Fruit fly (Drosophila melanogaster): ENCODE measurements around the gene CG44837.

Gene CG44837

dm6 chr3L:11832360-11833295 is 106.0 kb downstream of the CG44837 start:
- no peak for TF ChIP-seq Hnf4 (GFP tag; optimal IDR thresholded peaks at IDR 0.05)
- no peak for TF ChIP-seq Dif (GFP tag; optimal IDR thresholded peaks at IDR 0.05; ENCODE audit: partially characterized antibody)
- TF ChIP-seq Vsx2 (GFP tag; optimal IDR thresholded peaks at IDR 0.05; ENCODE audit: partially characterized antibody): no peak
- TF ChIP-seq Hr83 (GFP tag; optimal IDR thresholded peaks at IDR 0.05; ENCODE audit: poor library complexity, severe bottlenecking): no peak
- TF ChIP-seq Abd-B (GFP tag; optimal IDR thresholded peaks at IDR 0.05): no peak
- TF ChIP-seq Rel (GFP tag; optimal IDR thresholded peaks at IDR 0.05): no peak
- no peak for TF ChIP-seq Rel (tag; optimal IDR thresholded peaks at IDR 0.05)
- TF ChIP-seq tai (GFP tag; optimal IDR thresholded peaks at IDR 0.05): no peak
- TF ChIP-seq lola (GFP tag; optimal IDR thresholded peaks at IDR 0.05): no peak
- TF ChIP-seq sv (GFP tag; optimal IDR thresholded peaks at IDR 0.05): no peak
- no peak for TF ChIP-seq Sp1 (GFP tag; optimal IDR thresholded peaks at IDR 0.05)
- no peak for TF ChIP-seq sage (GFP tag; optimal IDR thresholded peaks at IDR 0.05)

dm6 chr3L:11831199-11831598 is 107.5 kb downstream of the CG44837 start:
- no peak for TF ChIP-seq GATAd (GFP tag; optimal IDR thresholded peaks at IDR 0.05)
- no peak for TF ChIP-seq rgr (GFP tag; optimal IDR thresholded peaks at IDR 0.05)
- TF ChIP-seq brk (GFP tag; optimal IDR thresholded peaks at IDR 0.05): no peak
- TF ChIP-seq psq (GFP tag; optimal IDR thresholded peaks at IDR 0.05): no peak
- TF ChIP-seq Rel (GFP tag; optimal IDR thresholded peaks at IDR 0.05): no peak
- no peak for TF ChIP-seq Rel (tag; optimal IDR thresholded peaks at IDR 0.05)
- TF ChIP-seq Dfd (GFP tag; optimal IDR thresholded peaks at IDR 0.05): no peak
- TF ChIP-seq sv (GFP tag; optimal IDR thresholded peaks at IDR 0.05): no peak
- TF ChIP-seq dsf (GFP tag; optimal IDR thresholded peaks at IDR 0.05; ENCODE audit: borderline replicate concordance): no peak

- TF ChIP-seq Rel (GFP tag; optimal IDR thresholded peaks at IDR 0.05) (no peak), Rel (tag; optimal IDR thresholded peaks at IDR 0.05) (no peak), Hr78 (GFP tag; optimal IDR thresholded peaks at IDR 0.05) (no peak), Dif (GFP tag; optimal IDR thresholded peaks at IDR 0.05; ENCODE audit: partially characterized antibody) (no peak), pan (optimal IDR thresholded peaks at IDR 0.05) (no peak), Hr83 (GFP tag; optimal IDR thresholded peaks at IDR 0.05; ENCODE audit: poor library complexity, severe bottlenecking) (no peak), fru (GFP tag; optimal IDR thresholded peaks at IDR 0.05) (no peak), sv (GFP tag; optimal IDR thresholded peaks at IDR 0.05) (no peak), brk (GFP tag; optimal IDR thresholded peaks at IDR 0.05) (no peak), dmrt93B (GFP tag; optimal IDR thresholded peaks at IDR 0.05) (no peak)
These were observed 109.9 kb downstream of the CG44837 start, which contains the start of gene CG7264 for dm6 chr3L:11828730-11829129. Gene CG7264 (plus strand): TSS chr3L:11829030.

- TF ChIP-seq dmrt93B (GFP tag; optimal IDR thresholded peaks at IDR 0.05) (no peak), Rel (GFP tag; optimal IDR thresholded peaks at IDR 0.05) (no peak), Rel (tag; optimal IDR thresholded peaks at IDR 0.05) (peak; percentile 12), rgr (GFP tag; optimal IDR thresholded peaks at IDR 0.05) (peak; percentile 11)
These were observed 113.0 kb downstream of the CG44837 start, which contains the start of gene CG32095 for dm6 chr3L:11825560-11826153. Gene CG32095 (minus strand): TSS chr3L:11825732.

DNA sequence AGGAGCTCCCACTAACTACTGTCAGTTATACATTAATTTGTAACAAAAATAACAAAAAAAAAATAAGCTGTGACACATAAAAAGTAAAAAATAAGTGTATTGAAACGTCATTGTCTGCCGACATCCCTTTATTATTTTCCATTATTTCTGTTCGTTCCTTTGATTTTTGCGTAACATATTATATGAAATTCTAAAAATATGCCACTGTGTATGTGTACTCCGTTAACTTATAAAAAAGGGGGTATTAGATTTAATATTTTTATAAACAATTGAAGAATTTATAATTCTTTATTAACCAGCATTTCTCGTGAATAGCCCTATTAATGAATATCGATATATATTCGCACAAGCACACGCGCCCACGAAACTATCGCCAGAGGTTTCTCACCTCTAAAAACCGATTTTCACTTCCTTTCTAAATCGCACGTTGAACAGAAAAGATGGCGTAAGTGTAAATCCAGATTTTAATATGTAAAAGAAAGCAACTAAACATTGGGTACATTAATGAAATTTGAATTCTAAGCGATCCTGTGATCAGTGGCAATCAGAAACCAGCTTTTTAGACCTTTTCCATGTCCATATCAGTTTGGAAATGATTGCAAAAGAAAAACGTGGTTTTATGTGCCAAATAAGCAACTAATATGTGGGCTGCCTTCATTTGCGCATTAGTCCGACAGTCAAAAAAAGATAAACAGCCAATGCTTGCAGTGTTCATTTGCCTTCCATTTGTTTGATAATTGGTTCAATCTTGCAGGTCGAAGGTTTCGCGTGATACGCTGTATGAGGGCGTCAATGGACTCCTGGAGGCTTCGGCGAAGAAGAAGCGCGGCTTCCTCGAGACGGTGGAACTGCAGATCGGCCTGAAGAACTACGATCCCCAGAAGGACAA is 116.0 kb downstream of the CG44837 start, which contains the start of gene RpL10Ab:
RpL10Ab (plus strand) TSS at position 406 of the 889 bp plus-strand sequence.
- TF ChIP-seq rgr (GFP tag; optimal IDR thresholded peaks at IDR 0.05) (peak; percentile 73), ey (GFP tag; optimal IDR thresholded peaks at IDR 0.05) (no peak), GATAd (GFP tag; optimal IDR thresholded peaks at IDR 0.05) (no peak), sage (GFP tag; optimal IDR thresholded peaks at IDR 0.05) (peak; percentile 24), tai (GFP tag; optimal IDR thresholded peaks at IDR 0.05) (no peak), h (GFP tag; optimal IDR thresholded peaks at IDR 0.05) (peak; percentile 67), CG9705 (GFP tag; optimal IDR thresholded peaks at IDR 0.05) (peak; percentile 53), lola (GFP tag; optimal IDR thresholded peaks at IDR 0.05) (no peak), Vsx2 (GFP tag; optimal IDR thresholded peaks at IDR 0.05; ENCODE audit: partially characterized antibody) (no peak), Jra (GFP tag; optimal IDR thresholded peaks at IDR 0.05) (peak; percentile 45), CrebA (GFP tag; optimal IDR thresholded peaks at IDR 0.05; ENCODE audit: borderline replicate concordance) (no peak), Dif (GFP tag; optimal IDR thresholded peaks at IDR 0.05; ENCODE audit: partially characterized antibody) (no peak), Mio (GFP tag; optimal IDR thresholded peaks at IDR 0.05) (no peak), Myc (optimal IDR thresholded peaks at IDR 0.05) (peak; percentile 65), dl (GFP tag; optimal IDR thresholded peaks at IDR 0.05; ENCODE audit: insufficient read depth in 1 of 2, partially characterized antibody in 2 of 2) (no peak), jim (GFP tag; optimal IDR thresholded peaks at IDR 0.05) (no peak), N (GFP tag; optimal IDR thresholded peaks at IDR 0.05) (no peak), pan (optimal IDR thresholded peaks at IDR 0.05) (no peak), Rel (GFP tag; optimal IDR thresholded peaks at IDR 0.05) (no peak), Rel (tag; optimal IDR thresholded peaks at IDR 0.05) (peak; percentile 16), Hr83 (GFP tag; optimal IDR thresholded peaks at IDR 0.05; ENCODE audit: poor library complexity, severe bottlenecking) (peak; percentile 96), fru (GFP tag; optimal IDR thresholded peaks at IDR 0.05) (no peak), Hnf4 (GFP tag; optimal IDR thresholded peaks at IDR 0.05) (peak; percentile 71), sv (GFP tag; optimal IDR thresholded peaks at IDR 0.05) (peak; percentile 5), br (GFP tag; optimal IDR thresholded peaks at IDR 0.05) (peak; percentile 54), Abd-B (GFP tag; optimal IDR thresholded peaks at IDR 0.05) (no peak), Hr78 (GFP tag; optimal IDR thresholded peaks at IDR 0.05) (no peak), psq (GFP tag; optimal IDR thresholded peaks at IDR 0.05) (peak; percentile 45)
